Fruit fly (Drosophila melanogaster) whole organism, wandering third instar larva: ENCODE data around the gene Chmp1.
A peak's percentile ranks its signal among the peaks of the same experiment; 100 is the strongest.

Experiments
- Abd-B ChIP-seq: fragments of >200 bp; optimal IDR thresholded peaks from 2 replicates; lab custom pipeline; 2017; ENCODE audit warnings: missing biosample characterization, missing genetic modification characterization
- CG32264 ChIP-seq: fragments of 200-800 bp; sonication (Bioruptor generic); optimal IDR thresholded peaks from 2 replicates; lab custom pipeline; 2016; ENCODE audit warnings: missing biosample characterization, missing genetic modification characterization
- CG9705 ChIP-seq: fragments of 200-800 bp; sonication (Bioruptor generic); optimal IDR thresholded peaks from 2 replicates; lab custom pipeline; 2018; ENCODE audit warnings: missing biosample characterization, mild to moderate bottlenecking, missing genetic modification characterization
- CrebA ChIP-seq: fragments of 200-800 bp; sonication (Bioruptor generic); optimal IDR thresholded peaks from 2 replicates; lab custom pipeline; 2016; ENCODE audit warnings: missing biosample characterization, mild to moderate bottlenecking, missing genetic modification characterization, borderline replicate concordance
- Dfd ChIP-seq: fragments of >200 bp; optimal IDR thresholded peaks from 2 replicates; lab custom pipeline; 2017; ENCODE audit warnings: missing biosample characterization, missing genetic modification characterization
- Dif ChIP-seq: fragments of 200-275, 200-300 bp; sonication (Bioruptor generic); optimal IDR thresholded peaks from 2 replicates; lab custom pipeline; 2018; ENCODE audit warnings: missing biosample characterization, missing genetic modification characterization; ENCODE audit not compliant: partially characterized antibody
- GATAd ChIP-seq: sonication (Bioruptor generic); optimal IDR thresholded peaks from 2 replicates; lab custom pipeline; 2016; ENCODE audit warnings: missing biosample characterization, missing genetic modification characterization
- HLH106 ChIP-seq: fragments of 200-800 bp; optimal IDR thresholded peaks from 3 replicates; lab custom pipeline; 2019; ENCODE audit warnings: missing biosample characterization, mild to moderate bottlenecking, missing genetic modification characterization, moderate library complexity
- Hnf4 ChIP-seq: fragments of 200-800 bp; sonication (Bioruptor generic); optimal IDR thresholded peaks from 2 replicates; lab custom pipeline; 2016; ENCODE audit warnings: missing biosample characterization, mild to moderate bottlenecking, missing genetic modification characterization
- Hr78 ChIP-seq: fragments of >200 bp; optimal IDR thresholded peaks from 2 replicates; lab custom pipeline; 2017; ENCODE audit warnings: missing biosample characterization, missing genetic modification characterization
- Jra ChIP-seq: sonication (Bioruptor generic); optimal IDR thresholded peaks from 2 replicates; lab custom pipeline; 2016; ENCODE audit warnings: missing biosample characterization, missing genetic modification characterization
- Mio ChIP-seq: sonication (Bioruptor generic); optimal IDR thresholded peaks from 2 replicates; lab custom pipeline; 2016; ENCODE audit warnings: missing biosample characterization, missing genetic modification characterization
- Myc ChIP-seq: fragments of >200 bp; optimal IDR thresholded peaks from 2 replicates; lab custom pipeline; 2017
- N ChIP-seq: fragments of >200 bp; optimal IDR thresholded peaks from 2 replicates; lab custom pipeline; 2018; ENCODE audit warnings: missing biosample characterization, missing external identifiers, missing genetic modification characterization
- OdsH ChIP-seq: fragments of 200-800 bp; sonication (Bioruptor generic); optimal IDR thresholded peaks from 2 replicates; lab custom pipeline; 2016; ENCODE audit warnings: missing biosample characterization, mild to moderate bottlenecking, missing genetic modification characterization
- Rel ChIP-seq, 2 experiments: fragments of 200-800 bp; sonication (Bioruptor generic) in 1 of 2; optimal IDR thresholded peaks; 2 replicates in 1 of 2; 3 replicates in 1 of 2; lab custom pipeline; 2016 to 2019; ENCODE audit warnings: mild to moderate bottlenecking in 2 of 2, missing biosample characterization in 2 of 2, missing genetic modification characterization in 2 of 2, moderate library complexity in 1 of 2
- Sp1 ChIP-seq: fragments of 200-800 bp; sonication (Bioruptor generic); optimal IDR thresholded peaks from 3 replicates; lab custom pipeline; 2019; ENCODE audit warnings: missing biosample characterization, mild to moderate bottlenecking, missing genetic modification characterization, moderate library complexity
- Vsx2 ChIP-seq: fragments of 200-300, 225-300 bp; sonication (Bioruptor generic); optimal IDR thresholded peaks from 2 replicates; lab custom pipeline; 2018; ENCODE audit warnings: missing biosample characterization, missing genetic modification characterization; ENCODE audit not compliant: partially characterized antibody
- br ChIP-seq: fragments of 200-800 bp; sonication (Bioruptor generic); optimal IDR thresholded peaks from 2 replicates; lab custom pipeline; 2016; ENCODE audit warnings: missing biosample characterization, missing genetic modification characterization
- brk ChIP-seq: fragments of 200-800 bp; sonication (Bioruptor generic); optimal IDR thresholded peaks from 2 replicates; lab custom pipeline; 2016; ENCODE audit warnings: missing biosample characterization, mild to moderate bottlenecking, missing genetic modification characterization
- dl ChIP-seq, 2 experiments: fragments of 175-275, 200-275 bp in 1 of 2; fragments of 200-275 bp in 1 of 2; sonication (Bioruptor generic); optimal IDR thresholded peaks; lab custom pipeline; 2018; ENCODE audit warnings: mild to moderate bottlenecking in 2 of 2, missing biosample characterization in 2 of 2, missing genetic modification characterization in 2 of 2, moderate library complexity in 2 of 2; ENCODE audit not compliant: partially characterized antibody in 2 of 2, insufficient read depth in 1 of 2
- dmrt93B ChIP-seq: fragments of 200-800 bp; sonication (Bioruptor generic); optimal IDR thresholded peaks from 2 replicates; lab custom pipeline; 2018; ENCODE audit warnings: missing biosample characterization, mild to moderate bottlenecking, missing genetic modification characterization
- dsf ChIP-seq: sonication (Bioruptor generic); optimal IDR thresholded peaks from 2 replicates; lab custom pipeline; 2016; ENCODE audit warnings: missing biosample characterization, missing genetic modification characterization, borderline replicate concordance
- ey ChIP-seq: fragments of 200-800 bp; sonication (Bioruptor generic); optimal IDR thresholded peaks from 2 replicates; lab custom pipeline; 2016; ENCODE audit warnings: missing biosample characterization, missing genetic modification characterization
- foxo ChIP-seq, 2 experiments: fragments of 200-800 bp; sonication (Bioruptor generic); optimal IDR thresholded peaks; 2 replicates in 1 of 2; 3 replicates in 1 of 2; lab custom pipeline; 2016 to 2017; ENCODE audit warnings: missing biosample characterization in 2 of 2, missing genetic modification characterization in 2 of 2
- fru ChIP-seq: fragments of 200-800 bp; sonication (Bioruptor generic); optimal IDR thresholded peaks from 3 replicates; lab custom pipeline; 2016; ENCODE audit warnings: missing biosample characterization, mild to moderate bottlenecking, missing genetic modification characterization
- h ChIP-seq: fragments of 200-800 bp; sonication (Bioruptor generic); optimal IDR thresholded peaks from 3 replicates; lab custom pipeline; 2016; ENCODE audit warnings: missing biosample characterization, mild to moderate bottlenecking, missing genetic modification characterization
- pan ChIP-seq: fragments of >200 bp; optimal IDR thresholded peaks from 2 replicates; lab custom pipeline; 2017
- psq ChIP-seq: fragments of 200-800 bp; sonication (Bioruptor generic); optimal IDR thresholded peaks from 3 replicates; lab custom pipeline; 2017; ENCODE audit warnings: missing biosample characterization, mild to moderate bottlenecking, missing genetic modification characterization, moderate library complexity
- rgr ChIP-seq: fragments of 200-800 bp; sonication (Bioruptor generic); optimal IDR thresholded peaks from 3 replicates; lab custom pipeline; 2016; ENCODE audit warnings: missing biosample characterization, mild to moderate bottlenecking, missing genetic modification characterization
- sage ChIP-seq: fragments of 200-800 bp; sonication (Bioruptor generic); optimal IDR thresholded peaks from 2 replicates; lab custom pipeline; 2016; ENCODE audit warnings: missing biosample characterization, mild to moderate bottlenecking, missing genetic modification characterization
- sv ChIP-seq: fragments of 200-800 bp; sonication (Bioruptor generic); optimal IDR thresholded peaks from 3 replicates; lab custom pipeline; 2016; ENCODE audit warnings: missing biosample characterization, missing genetic modification characterization
- tai ChIP-seq: sonication (Bioruptor generic); optimal IDR thresholded peaks from 2 replicates; lab custom pipeline; 2016; ENCODE audit warnings: missing biosample characterization, missing genetic modification characterization
- usp ChIP-seq: fragments of >200 bp; optimal IDR thresholded peaks from 2 replicates; lab custom pipeline; 2017; ENCODE audit warnings: missing biosample characterization, missing genetic modification characterization
- woc ChIP-seq: sonication (Bioruptor generic); optimal IDR thresholded peaks from 2 replicates; lab custom pipeline; 2016; ENCODE audit warnings: missing biosample characterization, mild to moderate bottlenecking, missing genetic modification characterization

Gene Chmp1

DNA sequence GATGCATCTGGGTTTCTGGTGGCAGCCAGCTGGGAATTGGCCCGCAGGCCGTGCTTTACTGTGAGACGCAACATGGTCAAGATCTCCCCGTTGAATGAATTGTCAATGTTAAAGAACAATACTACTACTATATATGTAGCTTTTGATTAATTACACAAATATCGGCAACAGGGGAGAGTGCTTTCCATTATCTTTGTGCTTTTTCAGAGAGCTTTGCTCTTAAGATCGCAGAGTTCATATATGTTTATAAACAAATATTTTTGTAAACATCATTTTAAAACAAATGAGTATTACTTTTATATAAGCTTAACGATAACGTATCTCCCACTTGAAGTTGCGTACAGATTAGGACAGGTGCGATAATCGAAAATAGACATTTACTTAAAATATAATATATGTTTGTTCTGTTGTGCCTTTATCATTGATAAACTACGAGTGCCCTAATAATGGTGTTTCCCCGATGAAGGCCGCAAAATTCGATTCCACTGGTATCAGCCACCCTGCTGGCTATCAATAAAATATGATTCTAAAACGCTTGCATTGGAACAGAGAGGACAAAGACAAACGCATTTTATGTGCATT, 2.5 kb upstream of the Chmp1 start, which contains the start of gene Cyp12c1:
Gene Cyp12c1, minus strand, starts transcription at position 100 of the 582 bp plus-strand sequence.
- TF ChIP-seq Mio (GFP tag; lab: Kevin White, UChicago) (no peak), Hr78 (GFP tag; lab: Kevin White, UChicago) (no peak), Jra (GFP tag; lab: Kevin White, UChicago) (no peak), OdsH (GFP tag; lab: Kevin White, UChicago) (no peak), dsf (GFP tag; lab: Kevin White, UChicago) (no peak), Rel (GFP tag; optimal IDR thresholded peaks at IDR 0.05; lab: Kevin White, UChicago) (no peak), Rel (tag; optimal IDR thresholded peaks at IDR 0.05; lab: Kevin White, UChicago) (peak; percentile 88), fru (peak; percentile 41), ey (no peak), Abd-B (GFP tag; lab: Kevin White, UChicago) (no peak)

dm6 chr3L:18681550-18682217, 2.2 kb downstream of the Chmp1 start, which contains the start of the genes Sgf11 and CG32202:
TSS of gene Sgf11 (minus strand) at chr3L:18681836.
TSS of gene CG32202 (plus strand) at chr3L:18682184.
- TF ChIP-seq Rel (GFP tag; optimal IDR thresholded peaks at IDR 0.05; lab: Kevin White, UChicago), result no peak
- peak; percentile 9 for TF ChIP-seq Rel (tag; optimal IDR thresholded peaks at IDR 0.05; lab: Kevin White, UChicago)
- TF ChIP-seq foxo (GFP tag; optimal IDR thresholded peaks at IDR 0.05; lab: Kevin White, UChicago), result peak in 1 of 2 experiments; percentile 66
- no peak for TF ChIP-seq Vsx2 (GFP tag; lab: Kevin White, UChicago)
- TF ChIP-seq Myc, result no peak
- no peak for TF ChIP-seq CG9705 (GFP tag; lab: Kevin White, UChicago)
- peak; percentile 66 for TF ChIP-seq psq
- peak; percentile 67 for TF ChIP-seq HLH106
- no peak for TF ChIP-seq dl (GFP tag; optimal IDR thresholded peaks at IDR 0.05; lab: Kevin White, UChicago; ENCODE audit: insufficient read depth in 1 of 2, partially characterized antibody in 2 of 2)
- peak; percentile 10 for TF ChIP-seq GATAd (GFP tag; lab: Kevin White, UChicago)
- peak; percentile 55 for TF ChIP-seq rgr (GFP tag; lab: Kevin White, UChicago)
- peak; percentile 11 for TF ChIP-seq Jra (GFP tag; lab: Kevin White, UChicago)
- peak; percentile 24 for TF ChIP-seq OdsH (GFP tag; lab: Kevin White, UChicago)
- TF ChIP-seq woc (GFP tag; lab: Kevin White, UChicago), result peak; percentile 29
- TF ChIP-seq Sp1, result peak; percentile 61
- TF ChIP-seq ey, result peak; percentile 8

DNA sequence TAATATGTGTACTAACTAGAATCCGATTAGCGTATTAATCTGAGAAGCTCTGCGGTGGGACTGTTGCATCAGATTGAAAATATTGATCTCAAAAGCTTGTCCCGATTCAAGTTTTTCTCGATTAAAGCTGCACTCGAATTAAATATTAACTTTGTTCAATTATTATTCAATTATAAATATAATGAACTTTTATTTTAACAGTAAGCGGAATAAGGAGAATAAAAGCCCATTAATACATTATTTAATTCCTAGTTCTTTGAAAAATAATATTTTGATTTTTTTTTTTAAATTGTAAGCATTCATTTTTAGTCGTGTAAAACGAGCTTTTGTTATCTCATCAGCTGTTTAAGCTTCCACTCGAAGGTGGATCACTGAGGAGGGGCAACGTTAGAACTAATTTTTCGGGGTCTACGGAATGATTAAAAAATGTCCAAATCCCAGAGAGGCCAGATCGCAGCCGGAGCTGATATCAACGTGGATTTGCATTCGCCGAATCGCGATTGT, 8.4 kb downstream of the Chmp1 start, which contains the start of the genes GNBP2 and GNBP1:
Gene GNBP2, minus strand, starts transcription at position 51 of the 504 bp plus-strand sequence.
Gene GNBP1, plus strand, starts transcription at position 438 of the 504 bp plus-strand sequence.
- TF ChIP-seq OdsH (GFP tag; lab: Kevin White, UChicago) (peak; percentile 93), CrebA (GFP tag; lab: Kevin White, UChicago) (no peak), foxo (GFP tag; optimal IDR thresholded peaks at IDR 0.05; lab: Kevin White, UChicago) (peak in 1 of 2 experiments; percentile 93), dmrt93B (GFP tag; lab: Kevin White, UChicago) (no peak), Jra (GFP tag; lab: Kevin White, UChicago) (peak; percentile 66), sage (GFP tag; lab: Kevin White, UChicago) (peak; percentile 71), rgr (GFP tag; lab: Kevin White, UChicago) (peak; percentile 91), Sp1 (peak; percentile 90), Dfd (GFP tag; lab: Kevin White, UChicago) (no peak), fru (peak; percentile 89), h (GFP tag; lab: Kevin White, UChicago) (peak; percentile 93), Hnf4 (GFP tag; lab: Kevin White, UChicago) (peak; percentile 80), tai (GFP tag; lab: Kevin White, UChicago) (no peak), sv (GFP tag; lab: Kevin White, UChicago) (no peak), dsf (GFP tag; lab: Kevin White, UChicago) (peak; percentile 30), HLH106 (peak; percentile 87), ey (peak; percentile 68), br (GFP tag; lab: Kevin White, UChicago) (peak; percentile 64), brk (GFP tag; lab: Kevin White, UChicago) (peak; percentile 91), Vsx2 (GFP tag; lab: Kevin White, UChicago) (no peak), CG32264 (GFP tag; lab: Kevin White, UChicago) (no peak), woc (GFP tag; lab: Kevin White, UChicago) (peak; percentile 55), Dif (GFP tag; lab: Kevin White, UChicago) (no peak), N (GFP tag; lab: Kevin White, UChicago) (no peak), GATAd (GFP tag; lab: Kevin White, UChicago) (peak; percentile 40), pan (lab: Kevin White, UChicago) (no peak), usp (no peak), CG9705 (GFP tag; lab: Kevin White, UChicago) (no peak), Rel (GFP tag; optimal IDR thresholded peaks at IDR 0.05; lab: Kevin White, UChicago) (no peak), Rel (tag; optimal IDR thresholded peaks at IDR 0.05; lab: Kevin White, UChicago) (peak; percentile 40), Mio (GFP tag; lab: Kevin White, UChicago) (no peak), psq (peak; percentile 87), dl (GFP tag; optimal IDR thresholded peaks at IDR 0.05; lab: Kevin White, UChicago; ENCODE audit: insufficient read depth in 1 of 2, partially characterized antibody in 2 of 2) (no peak)
